Worm (Caenorhabditis elegans): ENCODE data around the gene egas-4.

egas-4 gene

DNA sequence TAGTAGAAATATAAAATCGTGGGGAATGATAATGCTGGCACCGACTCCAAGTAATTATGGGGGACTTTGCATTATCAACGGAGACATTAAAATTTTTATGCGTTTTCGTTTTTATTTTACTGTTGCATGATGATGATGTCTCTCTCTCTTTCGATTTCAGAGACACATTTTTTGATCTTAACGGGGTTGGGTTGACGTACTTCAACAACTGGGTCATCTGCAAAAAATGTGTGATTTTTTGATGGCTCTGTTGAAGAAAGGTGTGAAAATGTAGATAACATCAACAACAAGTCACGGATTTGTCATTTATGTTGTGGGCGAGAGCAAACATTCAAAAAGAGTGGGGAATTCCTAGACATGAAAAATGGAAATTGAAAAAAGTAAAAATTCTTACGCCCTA is 3.7 kb upstream of the egas-4 start, which contains the start of gene F55G1.15:
TSS of gene F55G1.15 (minus strand) at position 101 of the 400 bp plus-strand sequence.
- TF ChIP-seq ceh-14 (tag; optimal IDR thresholded peaks at IDR 0.05) (no peak), npax-4 (tag; optimal IDR thresholded peaks at IDR 0.05) (no peak), ceh-18 (tag; optimal IDR thresholded peaks at IDR 0.05) (no peak), pax-1 (tag; optimal IDR thresholded peaks at IDR 0.05) (no peak), ceh-45 (GFP tag; IDR thresholded peaks at IDR 0.05) (no peak), ceh-24 (tag; optimal IDR thresholded peaks at IDR 0.05) (no peak), ztf-16 (tag; optimal IDR thresholded peaks at IDR 0.05) (no peak), nfya-1 (tag; optimal IDR thresholded peaks at IDR 0.05) (no peak), elt-4 (tag; optimal IDR thresholded peaks at IDR 0.05) (no peak), ahr-1 (tag; optimal IDR thresholded peaks at IDR 0.05) (no peak), sox-4 (tag; optimal IDR thresholded peaks at IDR 0.05) (no peak), tbx-7 (tag; optimal IDR thresholded peaks at IDR 0.05) (no peak), ceh-22 (tag; optimal IDR thresholded peaks at IDR 0.05) (no peak), fax-1 (tag; optimal IDR thresholded peaks at IDR 0.05) (no peak), ets-4 (tag; optimal IDR thresholded peaks at IDR 0.05) (no peak), sox-2 (GFP tag; IDR thresholded peaks at IDR 0.05) (no peak), unc-42 (tag; optimal IDR thresholded peaks at IDR 0.05) (no peak), hlh-6 (tag; optimal IDR thresholded peaks at IDR 0.05) (no peak), rnt-1 (tag; optimal IDR thresholded peaks at IDR 0.05) (no peak)

DNA sequence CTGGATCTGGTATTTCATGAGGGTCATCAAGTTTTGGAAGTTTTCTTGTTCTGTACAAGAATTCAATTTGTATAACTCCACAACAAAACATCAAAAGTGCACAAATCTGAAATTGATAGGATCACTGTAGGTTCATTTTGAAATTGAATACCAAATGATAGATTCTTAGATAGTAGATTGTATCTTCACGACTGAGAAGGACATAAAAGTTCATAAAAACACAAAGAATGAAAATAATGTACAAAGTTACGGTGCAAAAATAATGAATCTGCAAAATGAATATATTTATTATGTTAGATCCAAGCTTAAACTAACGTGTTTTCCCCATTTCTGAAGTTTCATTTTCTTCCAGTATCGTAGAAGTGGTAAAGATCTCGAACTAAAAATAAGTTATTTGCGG is 3.3 kb upstream of the egas-4 start:
- TF ChIP-seq hlh-6 (tag; optimal IDR thresholded peaks at IDR 0.05) = no peak
- TF ChIP-seq pat-9 (tag; optimal IDR thresholded peaks at IDR 0.05) = no peak
- no peak for TF ChIP-seq dmd-4 (tag; optimal IDR thresholded peaks at IDR 0.05; ENCODE audit: borderline replicate concordance)
- no peak for TF ChIP-seq fkh-6 (tag; optimal IDR thresholded peaks at IDR 0.05)

DNA sequence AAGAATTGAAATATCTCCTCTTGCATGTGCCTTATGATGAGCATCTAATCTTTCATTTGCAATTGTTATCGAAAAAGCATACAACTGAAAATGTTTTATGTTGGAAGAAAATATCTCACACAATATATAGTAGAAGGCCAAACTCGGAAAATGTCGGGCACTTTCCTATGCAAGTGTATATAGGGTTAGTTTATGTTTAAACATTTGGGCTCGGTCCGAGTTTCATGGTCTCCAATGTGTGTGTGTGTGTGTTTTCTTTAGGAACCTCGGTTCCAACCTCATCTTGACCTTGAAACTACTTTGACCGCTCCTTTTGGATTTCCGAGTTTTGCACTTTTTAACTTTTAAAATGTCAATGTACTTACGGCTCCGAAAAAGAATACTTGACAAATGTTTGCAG is 1.7 kb upstream of the egas-4 start:
- TF ChIP-seq ceh-14 (tag; optimal IDR thresholded peaks at IDR 0.05) (no peak), pros-1 (tag; optimal IDR thresholded peaks at IDR 0.05) (no peak), T23F11.4 (GFP tag; optimal IDR thresholded peaks at IDR 0.05) (no peak), syd-9 (tag; optimal IDR thresholded peaks at IDR 0.05) (no peak), pat-9 (tag; optimal IDR thresholded peaks at IDR 0.05) (no peak), pha-4 (tag; optimal IDR thresholded peaks at IDR 0.05) (no peak), tbx-7 (tag; optimal IDR thresholded peaks at IDR 0.05) (no peak), ceh-48 (tag; optimal IDR thresholded peaks at IDR 0.05) (no peak), ceh-30 (tag; optimal IDR thresholded peaks at IDR 0.05) (no peak), K02D7.2 (tag; optimal IDR thresholded peaks at IDR 0.05) (no peak), elt-4 (tag; optimal IDR thresholded peaks at IDR 0.05) (no peak)

DNA sequence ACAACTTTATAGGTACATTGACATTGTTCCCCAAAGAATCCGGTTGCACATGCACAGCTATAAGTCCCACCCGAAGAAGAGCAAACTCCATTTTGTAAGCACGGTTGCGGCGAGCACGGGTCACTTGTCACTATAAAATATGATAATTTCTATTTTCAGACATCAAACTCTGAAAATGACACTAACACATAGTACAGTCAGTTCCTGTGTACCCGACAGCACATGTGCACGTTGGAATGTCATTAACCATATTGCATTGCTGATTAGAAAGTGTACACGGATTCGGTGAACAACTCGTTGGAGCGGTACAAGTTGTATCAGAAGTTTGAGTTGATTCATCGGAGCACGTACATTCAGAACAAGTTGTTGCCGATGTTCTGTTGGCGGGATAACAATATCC is 445 bp downstream of the egas-4 start:
- TF ChIP-seq fkh-10 (GFP tag; optimal IDR thresholded peaks at IDR 0.05) (no peak), ceh-30 (tag; optimal IDR thresholded peaks at IDR 0.05) (no peak), npax-4 (tag; optimal IDR thresholded peaks at IDR 0.05) (no peak), ceh-18 (tag; optimal IDR thresholded peaks at IDR 0.05) (no peak), T23F11.4 (GFP tag; optimal IDR thresholded peaks at IDR 0.05) (no peak), unc-3 (GFP tag; conservative IDR thresholded peaks at IDR 0.05) (no peak), unc-3 (tag; optimal IDR thresholded peaks at IDR 0.05) (no peak), pqm-1 (tag; optimal IDR thresholded peaks at IDR 0.05) (no peak), nhr-232 (tag; optimal IDR thresholded peaks at IDR 0.05) (no peak), ceh-45 (GFP tag; IDR thresholded peaks at IDR 0.05) (no peak), pha-4 (tag; optimal IDR thresholded peaks at IDR 0.05) (no peak), che-1 (tag; optimal IDR thresholded peaks at IDR 0.05) (no peak), syd-9 (tag; optimal IDR thresholded peaks at IDR 0.05) (no peak), ref-2 (tag; optimal IDR thresholded peaks at IDR 0.05) (no peak), zip-5 (tag; optimal IDR thresholded peaks at IDR 0.05) (no peak)

Data from whole organism, late embryonic.